Worm (Caenorhabditis elegans): ENCODE data around the gene F54C9.3.
A peak's percentile ranks its signal among the peaks of the same experiment; 100 is the strongest.

Gene F54C9.3

ce11 chrII:8585921-8586320, 19.3 kb upstream of the F54C9.3 start:
- TF ChIP-seq ceh-16 (tag; optimal IDR thresholded peaks at IDR 0.05): no peak
- TF ChIP-seq nhr-25 (tag; optimal IDR thresholded peaks at IDR 0.05): peak; percentile 56

- TF ChIP-seq egl-5 (tag; optimal IDR thresholded peaks at IDR 0.05): peak; percentile 42
- peak; percentile 47 for TF ChIP-seq nfya-1 (tag; optimal IDR thresholded peaks at IDR 0.05; ENCODE audit: insufficient read depth)
- TF ChIP-seq ztf-4 (tag; optimal IDR thresholded peaks at IDR 0.05): no peak
- no peak for TF ChIP-seq nhr-12 (tag; optimal IDR thresholded peaks at IDR 0.05)
Observed at ce11 chrII:8585036-8585627, 18.5 kb upstream of the F54C9.3 start, which contains the start of gene F54C9.11. Gene F54C9.11, minus strand, starts transcription at chrII:8585086.

- TF ChIP-seq nhr-237 (tag; optimal IDR thresholded peaks at IDR 0.05) (no peak), elt-3 (tag; optimal IDR thresholded peaks at IDR 0.05) (no peak), tbx-2 (tag; optimal IDR thresholded peaks at IDR 0.05) (no peak), nhr-28 (tag; optimal IDR thresholded peaks at IDR 0.05) (no peak), fkh-10 (GFP tag; optimal IDR thresholded peaks at IDR 0.05) (no peak), lin-39 (tag; optimal IDR thresholded peaks at IDR 0.05) (no peak), nhr-43 (tag; optimal IDR thresholded peaks at IDR 0.05; ENCODE audit: poor library complexity, severe bottlenecking) (no peak), eor-1 (tag; optimal IDR thresholded peaks at IDR 0.05) (no peak), lin-15B (tag; optimal IDR thresholded peaks at IDR 0.05) (no peak), skn-1 (tag; optimal IDR thresholded peaks at IDR 0.05) (no peak), pqm-1 (tag; optimal IDR thresholded peaks at IDR 0.05) (no peak), nhr-67 (tag; optimal IDR thresholded peaks at IDR 0.05) (no peak), ceh-28 (tag; optimal IDR thresholded peaks at IDR 0.05) (no peak), nhr-23 (tag; optimal IDR thresholded peaks at IDR 0.05) (no peak), zag-1 (tag; optimal IDR thresholded peaks at IDR 0.05) (no peak), unc-39 (tag; optimal IDR thresholded peaks at IDR 0.05) (no peak)
Observed at ce11 chrII:8583035-8583434, 16.4 kb upstream of the F54C9.3 start.

ce11 chrII:8581700-8582099, 15.0 kb upstream of the F54C9.3 start, which contains the start of gene arl-1:
Gene arl-1, plus strand, starts transcription at chrII:8582000.
- TF ChIP-seq tbx-2 (tag; optimal IDR thresholded peaks at IDR 0.05) (no peak), R02D3.7 (tag; optimal IDR thresholded peaks at IDR 0.05) (no peak), daf-12 (tag; optimal IDR thresholded peaks at IDR 0.05) (no peak), pqm-1 (tag; optimal IDR thresholded peaks at IDR 0.05) (no peak), unc-39 (tag; optimal IDR thresholded peaks at IDR 0.05) (no peak), sea-2 (GFP tag; optimal IDR thresholded peaks at IDR 0.05) (no peak), aly-2 (tag; optimal IDR thresholded peaks at IDR 0.05) (no peak), elt-1 (tag; optimal IDR thresholded peaks at IDR 0.05) (no peak), fkh-2 (tag; optimal IDR thresholded peaks at IDR 0.05) (no peak), eor-1 (tag; optimal IDR thresholded peaks at IDR 0.05) (no peak), ZK546.5 (tag; optimal IDR thresholded peaks at IDR 0.05) (no peak), hmg-11 (tag; optimal IDR thresholded peaks at IDR 0.05) (no peak)

ce11 chrII:8577509-8578099, 10.9 kb upstream of the F54C9.3 start, which contains the start of gene F54C9.9:
Gene F54C9.9, plus strand, starts transcription at chrII:8578049.
- TF ChIP-seq nhr-25 (tag; optimal IDR thresholded peaks at IDR 0.05) (no peak), egl-27 (tag; optimal IDR thresholded peaks at IDR 0.05) (no peak), lin-39 (tag; optimal IDR thresholded peaks at IDR 0.05) (no peak), mdl-1 (tag; optimal IDR thresholded peaks at IDR 0.05) (no peak), lsy-12 (tag; optimal IDR thresholded peaks at IDR 0.05) (no peak), nhr-77 (tag; optimal IDR thresholded peaks at IDR 0.05) (no peak), ztf-11 (tag; optimal IDR thresholded peaks at IDR 0.05) (no peak), mml-1 (tag; optimal IDR thresholded peaks at IDR 0.05) (no peak), eor-1 (tag; optimal IDR thresholded peaks at IDR 0.05) (no peak), fkh-2 (tag; optimal IDR thresholded peaks at IDR 0.05) (no peak), ceh-16 (tag; optimal IDR thresholded peaks at IDR 0.05) (no peak), lin-15B (tag; optimal IDR thresholded peaks at IDR 0.05) (peak; percentile 42), nhr-12 (tag; optimal IDR thresholded peaks at IDR 0.05) (no peak), unc-39 (tag; optimal IDR thresholded peaks at IDR 0.05) (no peak), zag-1 (tag; optimal IDR thresholded peaks at IDR 0.05) (no peak), nhr-23 (tag; optimal IDR thresholded peaks at IDR 0.05) (no peak), unc-62 (GFP tag; optimal IDR thresholded peaks at IDR 0.05) (no peak), pha-4 (tag; optimal IDR thresholded peaks at IDR 0.05) (peak; percentile 71), fos-1 (tag; optimal IDR thresholded peaks at IDR 0.05) (no peak), ama-1 (optimal IDR thresholded peaks at IDR 0.05) (no peak), nhr-43 (tag; optimal IDR thresholded peaks at IDR 0.05; ENCODE audit: poor library complexity, severe bottlenecking) (no peak), sea-2 (GFP tag; optimal IDR thresholded peaks at IDR 0.05) (no peak), nhr-67 (tag; optimal IDR thresholded peaks at IDR 0.05) (peak; percentile 35), nhr-237 (tag; optimal IDR thresholded peaks at IDR 0.05) (no peak), jun-1 (tag; optimal IDR thresholded peaks at IDR 0.05) (no peak), nfya-1 (tag; optimal IDR thresholded peaks at IDR 0.05; ENCODE audit: insufficient read depth) (peak; percentile 21), fkh-10 (GFP tag; optimal IDR thresholded peaks at IDR 0.05) (no peak), snpc-4 (tag; optimal IDR thresholded peaks at IDR 0.05) (no peak)
